Worm (Caenorhabditis elegans): ENCODE data around the gene str-115.

The str-115 gene

ce11 chrV:11265482-11265881, 3.4 kb upstream of the str-115 start, which contains the start of gene cln-3.1 (continued):
- TF ChIP-seq mxl-3 (GFP tag; optimal IDR thresholded peaks at IDR 0.05) = peak; percentile 81
- no peak for TF ChIP-seq zip-2 (tag; optimal IDR thresholded peaks at IDR 0.05)
- TF ChIP-seq unc-62 (GFP tag; optimal IDR thresholded peaks at IDR 0.05 in 1 of 2) = peak in 1 of 2 experiments; percentile 10
- TF ChIP-seq unc-62 (tag; optimal IDR thresholded peaks at IDR 0.05) = no peak
- TF ChIP-seq aly-2 (tag; optimal IDR thresholded peaks at IDR 0.05) = no peak
- no peak for TF ChIP-seq saeg-2 (GFP tag; IDR thresholded peaks at IDR 0.05)
- no peak for TF ChIP-seq ZK546.5 (tag; optimal IDR thresholded peaks at IDR 0.05)
- TF ChIP-seq nhr-10 (tag; optimal IDR thresholded peaks at IDR 0.05) = no peak
- TF ChIP-seq pqm-1 (tag; optimal IDR thresholded peaks at IDR 0.05) = peak; percentile 63
- no peak for TF ChIP-seq zfp-3 (GFP tag; conservative IDR thresholded peaks at IDR 0.05)
- no peak for TF ChIP-seq dmd-8 (GFP tag; IDR thresholded peaks at IDR 0.05)
- TF ChIP-seq ztf-11 (tag; optimal IDR thresholded peaks at IDR 0.05) = no peak

- no peak for TF ChIP-seq snpc-4 (tag; optimal IDR thresholded peaks at IDR 0.05)
- TF ChIP-seq zfp-2 (tag; optimal IDR thresholded peaks at IDR 0.05) = no peak
- no peak for TF ChIP-seq Y105C5A.15 (GFP tag; IDR thresholded peaks at IDR 0.05)
- TF ChIP-seq ceh-32 (tag; optimal IDR thresholded peaks at IDR 0.05; ENCODE audit: poor library complexity) = no peak
- no peak for TF ChIP-seq ces-1 (GFP tag; optimal IDR thresholded peaks at IDR 0.05)
- no peak for TF ChIP-seq spr-3 (GFP tag; optimal IDR thresholded peaks at IDR 0.05)
- TF ChIP-seq nhr-28 (tag; optimal IDR thresholded peaks at IDR 0.05) = no peak
Measured at ce11 chrV:11266681-11267080, 2.2 kb upstream of the str-115 start, which contains the start of gene str-116. TSS of gene str-116 (plus strand) at chrV:11266981.

- TF ChIP-seq saeg-2 (GFP tag; IDR thresholded peaks at IDR 0.05) (no peak), spr-3 (GFP tag; optimal IDR thresholded peaks at IDR 0.05) (no peak), mxl-3 (GFP tag; optimal IDR thresholded peaks at IDR 0.05) (no peak), nhr-237 (tag; optimal IDR thresholded peaks at IDR 0.05) (no peak), nhr-25 (tag; optimal IDR thresholded peaks at IDR 0.05; ENCODE audit: borderline replicate concordance, insufficient read depth) (no peak), lin-39 (tag; optimal IDR thresholded peaks at IDR 0.05) (no peak), Y105C5A.15 (GFP tag; IDR thresholded peaks at IDR 0.05) (no peak), lin-15B (tag; optimal IDR thresholded peaks at IDR 0.05) (no peak), lim-7 (GFP tag; IDR thresholded peaks at IDR 0.05) (no peak), pha-4 (GFP tag; IDR thresholded peaks at IDR 0.05) (no peak), pha-4 (tag; optimal IDR thresholded peaks at IDR 0.05) (no peak), T26A8.4 (GFP tag; IDR thresholded peaks at IDR 0.05) (no peak), unc-62 (GFP tag; optimal IDR thresholded peaks at IDR 0.05 in 1 of 2) (no peak), unc-62 (tag; optimal IDR thresholded peaks at IDR 0.05) (no peak), nhr-41 (GFP tag; IDR thresholded peaks at IDR 0.05) (no peak), attf-4 (tag; optimal IDR thresholded peaks at IDR 0.05) (no peak), madf-5 (GFP tag; IDR thresholded peaks at IDR 0.05) (no peak), F49E8.2 (tag; optimal IDR thresholded peaks at IDR 0.05; ENCODE audit: borderline replicate concordance) (no peak), Y75B8A.6 (GFP tag; IDR thresholded peaks at IDR 0.05) (no peak), ceh-82 (tag; optimal IDR thresholded peaks at IDR 0.05) (no peak), aha-1 (tag) (no peak), ama-1 (optimal IDR thresholded peaks at IDR 0.05) (no peak)
Measured at ce11 chrV:11271051-11271450, 2.2 kb downstream of the str-115 start, which contains the start of gene clec-222. TSS of gene clec-222 (plus strand) at chrV:11271351.

ce11 chrV:11272848-11273247, 4.0 kb downstream of the str-115 start, which contains the start of gene clec-223:
TSS of gene clec-223 (plus strand) at chrV:11273148.
- TF ChIP-seq unc-62 (GFP tag; optimal IDR thresholded peaks at IDR 0.05 in 1 of 2) (no peak), unc-62 (tag; optimal IDR thresholded peaks at IDR 0.05) (no peak), Y48G9A.11 (GFP tag; IDR thresholded peaks at IDR 0.05) (no peak), rbr-2 (tag; optimal IDR thresholded peaks at IDR 0.05) (no peak), zip-2 (tag; optimal IDR thresholded peaks at IDR 0.05) (no peak), gei-8 (GFP tag; optimal IDR thresholded peaks at IDR 0.05) (no peak), nhr-48 (tag; optimal IDR thresholded peaks at IDR 0.05) (no peak), nhr-10 (tag; optimal IDR thresholded peaks at IDR 0.05) (no peak), lir-3 (tag; optimal IDR thresholded peaks at IDR 0.05) (no peak)

Measured in whole organism, L4 larva.